Fruit fly (Drosophila melanogaster) whole organism, prepupa: ENCODE measurements around the gene rump.

Experiments used
- CG10631 ChIP-seq: fragments of 200-800 bp; sonication (Bioruptor generic); optimal IDR thresholded peaks from 2 replicates; lab custom pipeline; 2016; ENCODE audit warnings: missing biosample characterization, missing genetic modification characterization
- CG10669 ChIP-seq: fragments of 200-800 bp; sonication (Bioruptor generic); optimal IDR thresholded peaks from 3 replicates; lab custom pipeline; 2018; ENCODE audit warnings: missing biosample characterization, mild to moderate bottlenecking, missing genetic modification characterization, moderate library complexity
- CG11294 ChIP-seq: fragments of 200-800 bp; sonication (Bioruptor generic); IDR thresholded peaks from 2 replicates; pipeline ENCODE4 v1.3.6; 2022; ENCODE audit warnings: missing biosample characterization, missing genetic modification characterization
- CG11902 ChIP-seq: fragments of 200-800 bp; sonication (Bioruptor generic); optimal IDR thresholded peaks from 3 replicates; lab custom pipeline; 2016; ENCODE audit warnings: missing biosample characterization, missing genetic modification characterization
- CG15336 ChIP-seq: fragments of 200-800 bp; sonication (Bioruptor generic); IDR thresholded peaks from 2 replicates; pipeline ENCODE4 v1.3.6; 2022; ENCODE audit warnings: missing biosample characterization, missing genetic modification characterization
- CG16779 ChIP-seq: fragments of 200-800 bp; sonication (Bioruptor generic); optimal IDR thresholded peaks from 3 replicates; lab custom pipeline; 2017; ENCODE audit warnings: missing biosample characterization, mild to moderate bottlenecking, missing genetic modification characterization
- CG3032 ChIP-seq: fragments of 200-800 bp; optimal IDR thresholded peaks from 2 replicates; lab custom pipeline; 2019; ENCODE audit warnings: missing biosample characterization, mild to moderate bottlenecking, missing genetic modification characterization, moderate library complexity
- CG31627 ChIP-seq: fragments of 200-800 bp; sonication (Bioruptor generic); optimal IDR thresholded peaks from 3 replicates; lab custom pipeline; 2016; ENCODE audit warnings: missing biosample characterization, missing genetic modification characterization
- CG32006 ChIP-seq: fragments of 200-800 bp; sonication (Bioruptor generic); optimal IDR thresholded peaks from 3 replicates; lab custom pipeline; 2017; ENCODE audit warnings: missing biosample characterization, mild to moderate bottlenecking, missing genetic modification characterization
- CG3919 ChIP-seq: fragments of 200-800 bp; sonication (Bioruptor generic); optimal IDR thresholded peaks from 3 replicates; lab custom pipeline; 2016; ENCODE audit warnings: missing biosample characterization, missing genetic modification characterization
- CG4318 ChIP-seq: fragments of 200-800 bp; sonication (Bioruptor generic); optimal IDR thresholded peaks from 3 replicates; lab custom pipeline; 2017; ENCODE audit warnings: missing biosample characterization, mild to moderate bottlenecking, missing genetic modification characterization
- CG6276 ChIP-seq: fragments of 200-800 bp; sonication (Bioruptor generic); optimal IDR thresholded peaks from 2 replicates; lab custom pipeline; 2017; ENCODE audit warnings: missing biosample characterization, mild to moderate bottlenecking, missing genetic modification characterization
- CG6792 ChIP-seq: fragments of 200-800 bp; sonication (Bioruptor generic); optimal IDR thresholded peaks from 3 replicates; lab custom pipeline; 2016; ENCODE audit warnings: missing biosample characterization, missing genetic modification characterization
- CG6808 ChIP-seq: fragments of 200-800 bp; sonication (Bioruptor generic); optimal IDR thresholded peaks from 3 replicates; lab custom pipeline; 2017; ENCODE audit warnings: missing biosample characterization, missing genetic modification characterization, mild to moderate bottlenecking, moderate library complexity, missing genetic modification reagents
- CG6854 ChIP-seq: fragments of 200-800 bp; sonication (Bioruptor generic); optimal IDR thresholded peaks from 2 replicates; lab custom pipeline; 2017; ENCODE audit warnings: missing biosample characterization, mild to moderate bottlenecking, missing genetic modification characterization
- CG7368 ChIP-seq: fragments of 200-800 bp; sonication (Bioruptor generic); optimal IDR thresholded peaks from 3 replicates; lab custom pipeline; 2016; ENCODE audit warnings: missing biosample characterization, missing genetic modification characterization
- CG8632 ChIP-seq: fragments of 200-800 bp; sonication (Bioruptor generic); optimal IDR thresholded peaks from 3 replicates; lab custom pipeline; 2016; ENCODE audit warnings: missing biosample characterization, missing genetic modification characterization
- Eip78C ChIP-seq: fragments of 200-800 bp; sonication (Bioruptor generic); peaks from one replicate; lab custom pipeline; 2016; ENCODE audit warnings: missing biosample characterization, missing genetic modification characterization
- Eip93F ChIP-seq: fragments of 200-800 bp; sonication (Bioruptor generic); optimal IDR thresholded peaks from 2 replicates; lab custom pipeline; 2016; ENCODE audit warnings: missing biosample characterization, mild to moderate bottlenecking, missing genetic modification characterization
- Ets21C ChIP-seq: fragments of 200-800 bp; sonication (Bioruptor generic); optimal IDR thresholded peaks from 3 replicates; lab custom pipeline; 2016; ENCODE audit warnings: missing biosample characterization, missing genetic modification characterization
- Ets96B ChIP-seq: fragments of 200-800 bp; optimal IDR thresholded peaks from 2 replicates; lab custom pipeline; 2019; ENCODE audit warnings: missing biosample characterization, mild to moderate bottlenecking, missing genetic modification characterization, moderate library complexity
- Gug ChIP-seq: fragments of 200-800 bp; sonication (Bioruptor generic); IDR thresholded peaks from 2 replicates; pipeline ENCODE4 v1.3.6; 2022; ENCODE audit warnings: missing biosample characterization, missing genetic modification characterization
- OdsH ChIP-seq: fragments of 200-800 bp; sonication (Bioruptor generic); optimal IDR thresholded peaks from 3 replicates; lab custom pipeline; 2016; ENCODE audit warnings: missing biosample characterization, missing genetic modification characterization
- Sox102F ChIP-seq: fragments of 200-800 bp; sonication (Bioruptor generic); optimal IDR thresholded peaks from 2 replicates; lab custom pipeline; 2016; ENCODE audit warnings: missing biosample characterization, mild to moderate bottlenecking, missing genetic modification characterization
- Sox14 ChIP-seq: fragments of 200-800 bp; sonication (Bioruptor generic); optimal IDR thresholded peaks from 3 replicates; lab custom pipeline; 2016; ENCODE audit warnings: missing biosample characterization, missing genetic modification characterization
- Sox15 ChIP-seq: fragments of 200-800 bp; sonication (Bioruptor generic); optimal IDR thresholded peaks from 3 replicates; lab custom pipeline; 2016; ENCODE audit warnings: missing biosample characterization, missing genetic modification characterization
- acj6 ChIP-seq: fragments of 200-800 bp; sonication (Bioruptor generic); optimal IDR thresholded peaks from 3 replicates; lab custom pipeline; 2016; ENCODE audit warnings: missing biosample characterization, missing genetic modification characterization
- cyc ChIP-seq: fragments of 200-800 bp; sonication (Bioruptor generic); optimal IDR thresholded peaks from 3 replicates; lab custom pipeline; 2016; ENCODE audit warnings: missing biosample characterization, missing genetic modification characterization
- dac ChIP-seq: fragments of 200-800 bp; sonication (Bioruptor generic); optimal IDR thresholded peaks from 2 replicates; lab custom pipeline; 2017; ENCODE audit warnings: missing biosample characterization, mild to moderate bottlenecking, missing genetic modification characterization
- dsx ChIP-seq: fragments of 200-800 bp; optimal IDR thresholded peaks from 3 replicates; lab custom pipeline; 2019; ENCODE audit warnings: missing biosample characterization, mild to moderate bottlenecking, missing genetic modification characterization, moderate library complexity; ENCODE audit not compliant: poor library complexity, severe bottlenecking
- eg ChIP-seq: fragments of 200-800 bp; sonication (Bioruptor generic); IDR thresholded peaks from 3 replicates; pipeline ENCODE4 v1.3.6; 2022; ENCODE audit warnings: missing biosample characterization, missing genetic modification characterization
- fd59A ChIP-seq: fragments of 200-800 bp; sonication (Bioruptor generic); optimal IDR thresholded peaks from 2 replicates; lab custom pipeline; 2017; ENCODE audit warnings: missing biosample characterization, mild to moderate bottlenecking, missing genetic modification characterization, missing genetic modification reagents
- fd85E ChIP-seq: fragments of 200-800 bp; sonication (Bioruptor generic); optimal IDR thresholded peaks from 3 replicates; lab custom pipeline; 2016; ENCODE audit warnings: missing biosample characterization, missing genetic modification characterization
- lz ChIP-seq: fragments of 200-800 bp; sonication (Bioruptor generic); optimal IDR thresholded peaks from 3 replicates; lab custom pipeline; 2016; ENCODE audit warnings: missing biosample characterization, missing genetic modification characterization
- net ChIP-seq: fragments of 200-800 bp; sonication (Bioruptor generic); optimal IDR thresholded peaks from 3 replicates; lab custom pipeline; 2016; ENCODE audit warnings: missing biosample characterization, missing genetic modification characterization
- pdm3 ChIP-seq: fragments of 200-800 bp; sonication (Bioruptor generic); optimal IDR thresholded peaks from 3 replicates; lab custom pipeline; 2016; ENCODE audit warnings: missing biosample characterization, missing genetic modification characterization
- salr ChIP-seq, 2 experiments: fragments of 200-800 bp; sonication (Bioruptor generic); optimal IDR thresholded peaks; 3 replicates each; lab custom pipeline; 2016 to 2018; ENCODE audit warnings: missing biosample characterization in 2 of 2, missing genetic modification characterization in 2 of 2, mild to moderate bottlenecking in 1 of 2
- spab ChIP-seq: fragments of 200-800 bp; sonication (Bioruptor generic); optimal IDR thresholded peaks from 2 replicates; lab custom pipeline; 2017; ENCODE audit warnings: missing biosample characterization, mild to moderate bottlenecking, missing genetic modification characterization, missing genetic modification reagents
- ss ChIP-seq, 2 experiments: fragments of 200-800 bp; sonication (Bioruptor generic); optimal IDR thresholded peaks; 2 replicates in 1 of 2; 3 replicates in 1 of 2; lab custom pipeline; 2017 to 2018; ENCODE audit warnings: mild to moderate bottlenecking in 2 of 2, missing biosample characterization in 2 of 2, missing genetic modification characterization in 2 of 2, moderate library complexity in 1 of 2
- svp ChIP-seq: fragments of 200-800 bp; sonication (Bioruptor generic); peaks from one replicate; lab custom pipeline; 2016; ENCODE audit warnings: missing biosample characterization, missing genetic modification characterization
- topi ChIP-seq: fragments of 200-800 bp; sonication (Bioruptor generic); optimal IDR thresholded peaks from 3 replicates; lab custom pipeline; 2016; ENCODE audit warnings: missing biosample characterization, missing genetic modification characterization
- vri ChIP-seq: fragments of 200-800 bp; sonication (Bioruptor generic); optimal IDR thresholded peaks from 3 replicates; lab custom pipeline; 2016; ENCODE audit warnings: missing biosample characterization, mild to moderate bottlenecking, missing genetic modification characterization

Gene rump

DNA sequence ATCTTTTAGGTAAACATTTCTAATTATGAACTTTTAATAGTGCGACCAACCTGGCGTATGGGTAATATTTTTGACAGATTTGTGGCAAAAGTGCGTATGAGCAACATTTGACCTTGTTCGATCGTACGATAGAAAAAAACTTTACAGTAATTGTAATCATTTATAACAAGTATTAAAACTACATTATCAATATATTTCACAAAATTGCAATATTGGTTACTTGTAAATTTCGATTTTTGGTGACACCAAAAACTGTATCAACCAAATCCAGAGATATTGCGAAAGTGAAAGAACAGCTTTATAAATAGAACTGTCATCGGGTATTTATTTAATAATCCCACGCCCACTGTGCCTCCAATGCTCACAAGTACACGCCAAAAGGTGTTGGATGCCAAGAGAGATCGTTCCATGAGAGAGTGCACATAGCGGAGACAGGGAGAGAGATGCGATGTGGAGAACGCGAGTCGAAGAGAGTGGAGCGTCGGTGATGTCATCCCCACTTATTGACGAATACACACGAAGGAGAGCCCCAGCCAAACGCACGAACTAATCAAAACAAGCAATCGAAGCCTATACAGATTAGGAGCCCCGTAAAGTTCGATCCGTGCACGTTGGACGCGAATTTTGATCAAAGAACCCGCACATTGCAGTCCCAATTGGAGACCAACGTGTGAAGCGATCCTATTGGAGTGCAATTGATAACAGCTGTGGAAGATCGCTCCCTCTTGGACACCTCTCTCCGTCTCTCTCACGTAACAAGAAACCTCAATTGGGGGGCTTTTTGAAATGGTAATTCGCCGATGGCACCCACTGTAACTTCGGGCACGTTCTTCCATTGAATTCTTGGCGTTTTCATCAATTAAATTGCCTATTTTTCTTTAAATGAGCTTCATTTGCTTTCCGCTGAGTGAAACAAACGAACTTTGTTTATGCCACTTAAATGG, 23.3 kb upstream of the rump start (continued):
- TF ChIP-seq spab (GFP tag; lab: Kevin White, UChicago): peak; percentile 98
- peak; percentile 84 for TF ChIP-seq dsx
- TF ChIP-seq CG6276 (GFP tag; lab: Kevin White, UChicago): peak; percentile 99
- TF ChIP-seq CG15336 (GFP tag; lab: Robert Waterston, UW): peak; percentile 92
- TF ChIP-seq dac: peak; percentile 97
- TF ChIP-seq CG10669 (GFP tag; lab: Kevin White, UChicago): peak; percentile 95
- peak; percentile 98 for TF ChIP-seq net
- peak; percentile 90 to 99 for TF ChIP-seq salr (GFP tag; optimal IDR thresholded peaks at IDR 0.05; lab: Kevin White, UChicago)
- TF ChIP-seq CG7368 (GFP tag; lab: Kevin White, UChicago): peak; percentile 95
- peak; percentile 94 for TF ChIP-seq cyc (GFP tag; lab: Kevin White, UChicago)
- TF ChIP-seq OdsH (GFP tag; lab: Kevin White, UChicago): peak; percentile 96
- TF ChIP-seq Sox15 (GFP tag; lab: Kevin White, UChicago): peak; percentile 97
- peak; percentile 93 for TF ChIP-seq CG11902 (GFP tag; lab: Kevin White, UChicago)
- peak; percentile 89 for TF ChIP-seq eg
- peak; percentile 97 for TF ChIP-seq pdm3
- TF ChIP-seq fd85E: peak; percentile 83
- TF ChIP-seq topi (GFP tag; lab: Kevin White, UChicago): peak; percentile 98
- peak; percentile 68 for TF ChIP-seq Eip93F (GFP tag; lab: Kevin White, UChicago)
- TF ChIP-seq CG11294: peak; percentile 88
- TF ChIP-seq acj6 (GFP tag; lab: Kevin White, UChicago): peak; percentile 97
- peak; percentile 84 for TF ChIP-seq vri (GFP tag; lab: Kevin White, UChicago)
- peak; percentile 99 for TF ChIP-seq svp
- TF ChIP-seq CG3919 (GFP tag; lab: Kevin White, UChicago): peak; percentile 97
- TF ChIP-seq fd59A (GFP tag; lab: Kevin White, UChicago): peak; percentile 98
- peak; percentile 94 for TF ChIP-seq CG3032 (tag; lab: Kevin White, UChicago)
- peak; percentile 98 for TF ChIP-seq CG10631 (GFP tag; lab: Kevin White, UChicago)
- TF ChIP-seq lz (GFP tag; lab: Kevin White, UChicago): peak; percentile 98
- TF ChIP-seq CG16779 (tag; lab: Kevin White, UChicago): peak; percentile 95
- peak; percentile 99 for TF ChIP-seq CG32006 (GFP tag; lab: Kevin White, UChicago)
- peak; percentile 97 for TF ChIP-seq CG6808 (GFP tag; lab: Kevin White, UChicago)
- peak; percentile 96 for TF ChIP-seq CG31627 (GFP tag; lab: Kevin White, UChicago)
- TF ChIP-seq ss (GFP tag; optimal IDR thresholded peaks at IDR 0.05; lab: Kevin White, UChicago): peak; percentile 94 to 98
- peak; percentile 87 for TF ChIP-seq Gug (GFP tag; lab: Robert Waterston, UW)

DNA sequence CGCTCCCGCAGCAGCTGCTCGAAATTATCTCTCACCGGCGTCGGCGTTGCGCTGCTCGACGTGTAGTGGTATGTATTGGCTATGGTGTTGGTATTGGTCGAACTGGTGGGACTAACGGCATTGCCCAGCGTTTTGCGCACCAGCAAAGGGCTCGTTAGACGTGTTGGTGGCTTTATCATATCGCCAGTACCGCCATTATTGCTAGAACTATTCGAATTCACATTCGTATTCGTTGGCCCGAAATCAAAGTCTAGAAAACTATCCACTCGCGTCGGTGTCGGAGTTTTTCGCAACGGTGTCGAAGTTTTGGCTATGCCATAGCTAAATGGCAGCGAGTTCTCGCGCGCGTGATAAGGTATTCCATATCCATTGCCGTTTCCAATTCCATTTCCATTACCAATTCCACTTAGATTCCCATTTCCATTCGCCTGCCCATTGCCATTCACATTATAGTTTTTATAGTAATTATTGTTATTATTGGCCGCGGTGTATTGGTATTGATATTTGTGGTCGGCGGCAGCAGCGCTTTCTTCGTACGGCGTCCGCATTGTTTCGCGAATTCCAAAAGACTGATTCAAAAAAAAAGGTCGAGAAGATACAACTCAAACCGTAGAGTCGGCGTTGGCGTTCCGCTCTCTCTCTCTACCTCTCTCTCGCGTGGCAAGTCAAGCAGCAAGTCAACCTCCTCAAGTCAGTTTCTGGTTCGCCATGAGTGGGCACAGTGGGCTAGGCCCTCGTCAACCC, 22.5 kb upstream of the rump start, which contains the start of gene by:
by (minus strand) TSS at position 575 of the 744 bp plus-strand sequence.
- no peak for TF ChIP-seq Sox102F (GFP tag; lab: Kevin White, UChicago)
- no peak for TF ChIP-seq CG6854
- TF ChIP-seq CG6792: no peak
- no peak for TF ChIP-seq CG4318
- no peak for TF ChIP-seq CG3919 (GFP tag; lab: Kevin White, UChicago)
- TF ChIP-seq Eip93F (GFP tag; lab: Kevin White, UChicago): no peak
- no peak for TF ChIP-seq CG31627 (GFP tag; lab: Kevin White, UChicago)
- no peak for TF ChIP-seq Ets21C (GFP tag; lab: Kevin White, UChicago)
- no peak for TF ChIP-seq CG32006 (GFP tag; lab: Kevin White, UChicago)
- TF ChIP-seq lz (GFP tag; lab: Kevin White, UChicago): no peak
- no peak for TF ChIP-seq Eip78C (GFP tag; lab: Kevin White, UChicago)
- no peak for TF ChIP-seq Ets96B (tag; lab: Kevin White, UChicago)
- no peak for TF ChIP-seq CG8632 (GFP tag; lab: Kevin White, UChicago)
- TF ChIP-seq Sox14 (GFP tag; lab: Kevin White, UChicago): no peak
- TF ChIP-seq CG10631 (GFP tag; lab: Kevin White, UChicago): no peak
- TF ChIP-seq fd59A (GFP tag; lab: Kevin White, UChicago): no peak
- TF ChIP-seq CG6808 (GFP tag; lab: Kevin White, UChicago): no peak
- TF ChIP-seq acj6 (GFP tag; lab: Kevin White, UChicago): no peak
- no peak for TF ChIP-seq fd85E
- TF ChIP-seq, all 60 proteins: peak for 0
